Fruit fly (Drosophila melanogaster) whole organism, embryonic: ENCODE data around the gene Srp14.
A peak's percentile ranks its signal among the peaks of the same experiment; 100 is the strongest.

Experiments used
- Atf-2 ChIP-seq: fragments of 200-800 bp; sonication (Bioruptor generic); optimal IDR thresholded peaks from 2 replicates; lab custom pipeline; 2016; ENCODE audit warnings: missing biosample characterization, missing genetic modification characterization
- Atf6 ChIP-seq: fragments of 200-800 bp; sonication (Bioruptor generic); IDR thresholded peaks from 2 replicates; pipeline ENCODE4 v1.3.6; 2022; ENCODE audit warnings: missing biosample characterization, missing genetic modification characterization
- BtbVII ChIP-seq: fragments of 200-800 bp; sonication (Bioruptor generic); optimal IDR thresholded peaks from 3 replicates; lab custom pipeline; 2017; ENCODE audit warnings: missing biosample characterization, mild to moderate bottlenecking, missing genetic modification characterization
- CG11093 ChIP-seq: fragments of 200-800 bp; sonication (Bioruptor generic); IDR thresholded peaks from 3 replicates; pipeline ENCODE4 v1.3.6; 2022; ENCODE audit warnings: missing biosample characterization, missing genetic modification characterization
- CG12071 ChIP-seq: fragments of 200-800 bp; sonication (Bioruptor generic); optimal IDR thresholded peaks from 3 replicates; lab custom pipeline; 2018; ENCODE audit warnings: missing biosample characterization, mild to moderate bottlenecking, missing genetic modification characterization
- CG12219 ChIP-seq: fragments of 200-800 bp; sonication (Bioruptor generic); optimal IDR thresholded peaks from 3 replicates; lab custom pipeline; 2018; ENCODE audit warnings: missing biosample characterization, mild to moderate bottlenecking, missing genetic modification characterization
- CG13296 ChIP-seq: fragments of 200-800 bp; sonication (Bioruptor generic); optimal IDR thresholded peaks from 3 replicates; lab custom pipeline; 2018; ENCODE audit warnings: missing biosample characterization, mild to moderate bottlenecking, missing genetic modification characterization
- CG16863 ChIP-seq: fragments of 200-800 bp; sonication (Bioruptor generic); optimal IDR thresholded peaks from 3 replicates; lab custom pipeline; 2016; ENCODE audit warnings: missing biosample characterization, missing genetic modification characterization
- CG18476 ChIP-seq: fragments of 200-800 bp; sonication (Bioruptor generic); optimal IDR thresholded peaks from 2 replicates; lab custom pipeline; 2016; ENCODE audit warnings: missing biosample characterization, mild to moderate bottlenecking, missing genetic modification characterization
- CG18599 ChIP-seq: fragments of 200-800 bp; sonication (Bioruptor generic); optimal IDR thresholded peaks from 3 replicates; lab custom pipeline; 2017; ENCODE audit warnings: missing biosample characterization, missing genetic modification characterization, mild to moderate bottlenecking, moderate library complexity, missing genetic modification reagents
- CG2678 ChIP-seq: fragments of 200-800 bp; sonication (Bioruptor generic); optimal IDR thresholded peaks from 3 replicates; lab custom pipeline; 2019; ENCODE audit warnings: missing biosample characterization, mild to moderate bottlenecking, missing genetic modification characterization, moderate library complexity
- CG32767 ChIP-seq: fragments of 200-800 bp; sonication (Bioruptor generic); IDR thresholded peaks from 2 replicates; pipeline ENCODE4 v1.3.6; 2022; ENCODE audit warnings: missing biosample characterization, missing genetic modification characterization
- CG42726 ChIP-seq: fragments of 200-800 bp; sonication (Bioruptor generic); IDR thresholded peaks from 2 replicates; pipeline ENCODE4 v1.3.6; 2022; ENCODE audit warnings: missing biosample characterization, missing genetic modification characterization; ENCODE audit not compliant: partially characterized antibody
- CG4617 ChIP-seq: fragments of 200-800 bp; sonication (Bioruptor generic); optimal IDR thresholded peaks from 3 replicates; lab custom pipeline; 2016; ENCODE audit warnings: missing biosample characterization, missing genetic modification characterization, borderline replicate concordance
- CG4854 ChIP-seq: fragments of 200-800 bp; sonication (Bioruptor generic); optimal IDR thresholded peaks from 2 replicates; lab custom pipeline; 2016; ENCODE audit warnings: missing biosample characterization, missing genetic modification characterization, inconsistent platforms
- CG7357 ChIP-seq: fragments of 200-800 bp; sonication (Bioruptor generic); IDR thresholded peaks from 3 replicates; pipeline ENCODE4 v1.3.6; 2022; ENCODE audit warnings: missing biosample characterization, missing genetic modification characterization
- CG7372 ChIP-seq: fragments of 200-800 bp; sonication (Bioruptor generic); IDR thresholded peaks from 2 replicates; pipeline ENCODE4 v1.3.6; 2022; ENCODE audit warnings: missing biosample characterization, missing genetic modification characterization
- CG8944 ChIP-seq: fragments of 200-800 bp; sonication (Bioruptor generic); optimal IDR thresholded peaks from 3 replicates; lab custom pipeline; 2016; ENCODE audit warnings: missing biosample characterization, missing genetic modification characterization
- CG9215 ChIP-seq: fragments of 200-800 bp; sonication (Bioruptor generic); IDR thresholded peaks from 2 replicates; pipeline ENCODE4 v1.3.6; 2022; ENCODE audit warnings: missing biosample characterization, missing genetic modification characterization
- CHES-1-like ChIP-seq: fragments of 200-800 bp; sonication (Bioruptor generic); optimal IDR thresholded peaks from 2 replicates; lab custom pipeline; 2016; ENCODE audit warnings: missing biosample characterization, missing genetic modification characterization
- CrebB ChIP-seq: fragments of 200-800 bp; sonication (Bioruptor generic); optimal IDR thresholded peaks from 3 replicates; lab custom pipeline; 2018; ENCODE audit warnings: missing biosample characterization, mild to moderate bottlenecking, missing genetic modification characterization
- D ChIP-seq, 2 experiments: fragments of 200-800 bp in 1 of 2; fragments of >200 bp in 1 of 2; sonication (Bioruptor generic) in 1 of 2; optimal IDR thresholded peaks; 2 replicates in 1 of 2; 3 replicates in 1 of 2; lab custom pipeline; 2017; ENCODE audit warnings: mild to moderate bottlenecking in 1 of 2, missing biosample characterization in 1 of 2, missing genetic modification characterization in 1 of 2, missing genetic modification reagents in 1 of 2
- Dll ChIP-seq: fragments of 200-800 bp; sonication (Bioruptor generic); IDR thresholded peaks from 4 replicates; pipeline ENCODE4 v1.3.6; 2022; ENCODE audit warnings: missing biosample characterization, missing genetic modification characterization; ENCODE audit not compliant: partially characterized antibody
- GATAe ChIP-seq: fragments of 200-800 bp; sonication (Bioruptor generic); conservative IDR thresholded peaks from 2 replicates; pipeline ENCODE4 v1.3.6; 2022; ENCODE audit warnings: missing biosample characterization, missing genetic modification characterization
- HLH4C ChIP-seq: fragments of 200-800 bp; sonication (Bioruptor generic); IDR thresholded peaks from 3 replicates; pipeline ENCODE4 v1.3.6; 2022; ENCODE audit warnings: missing biosample characterization, missing genetic modification characterization; ENCODE audit not compliant: partially characterized antibody
- Hr51 ChIP-seq, 2 experiments: fragments of 200-800 bp; sonication (Bioruptor generic); optimal IDR thresholded peaks; 2 replicates in 1 of 2; 3 replicates in 1 of 2; lab custom pipeline; 2016 to 2018; ENCODE audit warnings: missing biosample characterization in 2 of 2, missing genetic modification characterization in 2 of 2, mild to moderate bottlenecking in 1 of 2, moderate library complexity in 1 of 2
- Nf-YC ChIP-seq: fragments of 200-800 bp; optimal IDR thresholded peaks from 3 replicates; lab custom pipeline; 2019; ENCODE audit warnings: missing biosample characterization, mild to moderate bottlenecking, missing genetic modification characterization, moderate library complexity
- PHDP ChIP-seq: fragments of 200-800 bp; sonication (Bioruptor generic); optimal IDR thresholded peaks from 3 replicates; lab custom pipeline; 2018; ENCODE audit warnings: missing biosample characterization, mild to moderate bottlenecking, missing genetic modification characterization, moderate library complexity
- Sox100B ChIP-seq: fragments of 200-800 bp; sonication (Bioruptor generic); optimal IDR thresholded peaks from 3 replicates; lab custom pipeline; 2018; ENCODE audit warnings: missing biosample characterization, mild to moderate bottlenecking, missing genetic modification characterization
- TFAM ChIP-seq: fragments of 200-800 bp; sonication (Bioruptor generic); optimal IDR thresholded peaks from 2 replicates; lab custom pipeline; 2017; ENCODE audit warnings: missing biosample characterization, missing genetic modification characterization, inconsistent platforms
- Usf ChIP-seq: fragments of 200-800 bp; sonication (Bioruptor generic); optimal IDR thresholded peaks from 2 replicates; lab custom pipeline; 2017; ENCODE audit warnings: missing genotype, missing biosample characterization, missing genetic modification characterization
- ab ChIP-seq: fragments of 200-800 bp; sonication (Bioruptor generic); optimal IDR thresholded peaks from 2 replicates; lab custom pipeline; 2016; ENCODE audit warnings: missing biosample characterization, missing genetic modification characterization
- amos ChIP-seq: fragments of 200-800 bp; sonication (Bioruptor generic); IDR thresholded peaks from 2 replicates; pipeline ENCODE4 v1.3.6; 2022; ENCODE audit warnings: missing biosample characterization, missing genetic modification characterization; ENCODE audit not compliant: partially characterized antibody
- ash1 ChIP-seq: fragments of 200-800 bp; sonication (Bioruptor generic); optimal IDR thresholded peaks from 2 replicates; lab custom pipeline; 2018; ENCODE audit warnings: missing biosample characterization, mild to moderate bottlenecking, missing genetic modification characterization
- cad ChIP-seq: fragments of >200 bp; optimal IDR thresholded peaks from 2 replicates; lab custom pipeline; 2017; ENCODE audit warnings: missing biosample characterization, missing genetic modification characterization
- fd96Cb ChIP-seq: fragments of 200-800 bp; sonication (Bioruptor generic); optimal IDR thresholded peaks from 2 replicates; lab custom pipeline; 2018; ENCODE audit warnings: missing biosample characterization, mild to moderate bottlenecking, missing genetic modification characterization, moderate library complexity
- ftz-f1 ChIP-seq: fragments of 200-800 bp; sonication (Bioruptor generic); optimal IDR thresholded peaks from 2 replicates; lab custom pipeline; 2016; ENCODE audit warnings: missing biosample characterization, missing genetic modification characterization
- gro ChIP-seq: fragments of 200-800 bp; sonication (Bioruptor generic); optimal IDR thresholded peaks from 2 replicates; lab custom pipeline; 2016; ENCODE audit warnings: missing biosample characterization, missing genetic modification characterization
- insv ChIP-seq, 2 experiments: fragments of 200-800 bp; sonication (Bioruptor generic); optimal IDR thresholded peaks; 3 replicates each; lab custom pipeline; 2016 to 2018; ENCODE audit warnings: missing biosample characterization in 2 of 2, missing genetic modification characterization in 2 of 2
- jigr1 ChIP-seq: fragments of 200-800 bp; sonication (Bioruptor generic); IDR thresholded peaks from 3 replicates; pipeline ENCODE4 v1.3.6; 2022; ENCODE audit warnings: missing biosample characterization, missing genetic modification characterization
- jumu ChIP-seq: fragments of 200-800 bp; sonication (Bioruptor generic); optimal IDR thresholded peaks from 3 replicates; lab custom pipeline; 2016; ENCODE audit warnings: missing biosample characterization, missing genetic modification characterization
- nerfin-2 ChIP-seq: fragments of 200-800 bp; sonication (Bioruptor generic); IDR thresholded peaks from 2 replicates; pipeline ENCODE4 v1.3.6; 2022; ENCODE audit warnings: missing biosample characterization, missing genetic modification characterization; ENCODE audit not compliant: partially characterized antibody
- nmo ChIP-seq: fragments of 200-800 bp; sonication (Bioruptor generic); optimal IDR thresholded peaks from 2 replicates; lab custom pipeline; 2018; ENCODE audit warnings: missing biosample characterization, mild to moderate bottlenecking, missing genetic modification characterization, moderate library complexity
- pho ChIP-seq: fragments of 200-800 bp; sonication (Bioruptor generic); optimal IDR thresholded peaks from 2 replicates; lab custom pipeline; 2016; ENCODE audit warnings: missing biosample characterization, missing genetic modification characterization
- pnt ChIP-seq: fragments of 200-800 bp; sonication (Bioruptor generic); optimal IDR thresholded peaks from 3 replicates; lab custom pipeline; 2016; ENCODE audit warnings: missing biosample characterization, missing genetic modification characterization
- pros ChIP-seq: fragments of 200-800 bp; sonication (Bioruptor generic); optimal IDR thresholded peaks from 3 replicates; lab custom pipeline; 2019; ENCODE audit warnings: missing biosample characterization, mild to moderate bottlenecking, missing genetic modification characterization, moderate library complexity
- psq ChIP-seq: fragments of 200-800 bp; sonication (Bioruptor generic); optimal IDR thresholded peaks from 2 replicates; lab custom pipeline; 2017; ENCODE audit warnings: missing biosample characterization, missing genetic modification characterization
- pum ChIP-seq: fragments of 200-800 bp; sonication (Bioruptor generic); optimal IDR thresholded peaks from 2 replicates; lab custom pipeline; 2016; ENCODE audit warnings: missing biosample characterization, missing genetic modification characterization
- slou ChIP-seq: fragments of 200-800 bp; sonication (Bioruptor generic); optimal IDR thresholded peaks from 3 replicates; lab custom pipeline; 2016; ENCODE audit warnings: missing biosample characterization, missing genetic modification characterization
- zen2 ChIP-seq: fragments of 200-800 bp; sonication (Bioruptor generic); IDR thresholded peaks from 3 replicates; pipeline ENCODE4 v1.3.6; 2022; ENCODE audit warnings: missing biosample characterization, missing genetic modification characterization; ENCODE audit not compliant: partially characterized antibody

Srp14 gene

dm6 chr3R:20588480-20588785 is 8.5 kb downstream of the Srp14 start, which contains the start of gene Srp72 (continued):
- TF ChIP-seq CG4854 (no peak), BtbVII (GFP tag; lab: Kevin White, UChicago) (no peak), ash1 (GFP tag; lab: Kevin White, UChicago) (no peak), ftz-f1 (GFP tag; lab: Kevin White, UChicago) (no peak), ab (no peak), CG32767 (GFP tag; lab: Robert Waterston, UW) (no peak; the same call in 1 of the 2 replicates), CG42726 (GFP tag; lab: Robert Waterston, UW) (no peak), TFAM (GFP tag; lab: Kevin White, UChicago) (no peak), cad (GFP tag; lab: Kevin White, UChicago) (no peak), CG9215 (GFP tag; lab: Robert Waterston, UW) (peak; percentile 43; the same call in 1 of the 2 replicates), pnt (no peak), nmo (GFP tag; lab: Kevin White, UChicago) (peak; percentile 63), nerfin-2 (GFP tag; lab: Robert Waterston, UW) (no peak), CG18476 (GFP tag; lab: Kevin White, UChicago) (peak; percentile 65), GATAe (GFP tag; lab: Robert Waterston, UW) (no peak), CG7372 (GFP tag; lab: Robert Waterston, UW) (no peak), pho (GFP tag; lab: Kevin White, UChicago) (no peak), Usf (GFP tag; lab: Kevin White, UChicago) (no peak), CG8944 (no peak), fd96Cb (tag; lab: Kevin White, UChicago) (peak; percentile 52), jigr1 (GFP tag; lab: Robert Waterston, UW) (peak; percentile 52; the same call in 1 of the 3 replicates), CG2678 (tag; lab: Kevin White, UChicago) (peak; percentile 68), Dll (GFP tag; lab: Robert Waterston, UW) (0 out of 4 replicates have a peak, but pooled peaks have one; percentile 43), PHDP (tag; lab: Kevin White, UChicago) (peak; percentile 15), CHES-1-like (GFP tag; lab: Kevin White, UChicago) (no peak), CG4617 (GFP tag; lab: Kevin White, UChicago) (peak; percentile 11), CG11093 (GFP tag; lab: Robert Waterston, UW) (no peak), pros (GFP tag; lab: Kevin White, UChicago) (no peak), CG13296 (GFP tag; lab: Kevin White, UChicago) (peak; percentile 22), psq (no peak), jumu (GFP tag; lab: Kevin White, UChicago) (no peak), Atf6 (GFP tag; lab: Robert Waterston, UW) (peak; percentile 47; the same call in 1 of the 2 replicates), pum (GFP tag; lab: Kevin White, UChicago) (no peak), gro (no peak), insv (GFP tag; optimal IDR thresholded peaks at IDR 0.05; lab: Kevin White, UChicago) (no peak), D (optimal IDR thresholded peaks at IDR 0.05; lab: Kevin White, UChicago) (no peak), D (GFP tag; optimal IDR thresholded peaks at IDR 0.05; lab: Kevin White, UChicago) (peak; percentile 5), slou (no peak), CG18599 (peak; percentile 48), Sox100B (GFP tag; lab: Kevin White, UChicago) (no peak), CG7357 (peak; percentile 14; the same call in 1 of the 3 replicates), Atf-2 (no peak), HLH4C (no peak), Nf-YC (tag; lab: Kevin White, UChicago) (peak; percentile 41), Hr51 (GFP tag; optimal IDR thresholded peaks at IDR 0.05; lab: Kevin White, UChicago) (peak; percentile 19 to 33), zen2 (GFP tag; lab: Robert Waterston, UW) (no peak), CrebB (tag; lab: Kevin White, UChicago) (no peak), amos (GFP tag; lab: Robert Waterston, UW) (no peak), CG12219 (GFP tag; lab: Kevin White, UChicago) (no peak), CG12071 (GFP tag; lab: Kevin White, UChicago) (no peak), CG16863 (GFP tag; lab: Kevin White, UChicago) (no peak)
